Worm (Caenorhabditis elegans) whole organism, mixed stage, embryonic: ENCODE measurements around the gene jmjd-3.1.
"Not testable (repeated sequence)": the region's sequence is repeated elsewhere in the genome, so short reads cannot be mapped to it uniquely, and the experiment has no call there.

Experiments
- M03D4.4 ChIP-seq: sonication (generic microtip); optimal IDR thresholded peaks from 2 replicates; lab custom pipeline; 2017; ENCODE audit warnings: mild to moderate bottlenecking, missing genetic modification characterization, missing compliant biosample characterization
- bed-3 ChIP-seq: fragments of 200-800 bp; sonication (Bioruptor generic); optimal IDR thresholded peaks from 3 replicates; lab custom pipeline; 2018; ENCODE audit warnings: mild to moderate bottlenecking, missing genetic modification characterization, moderate library complexity, missing compliant biosample characterization
- blmp-1 ChIP-seq: fragments of 150-350 bp; optimal IDR thresholded peaks from 2 replicates; lab custom pipeline; 2014; ENCODE audit warnings: missing biosample characterization, missing genetic modification characterization
- ceh-39 ChIP-seq: fragments of 150-350 bp; optimal IDR thresholded peaks from 2 replicates; lab custom pipeline; 2014; ENCODE audit warnings: missing biosample characterization, missing genetic modification characterization
- ceh-43 ChIP-seq: fragments of 200-800 bp; sonication (Bioruptor generic); optimal IDR thresholded peaks from 2 replicates; lab custom pipeline; 2018; ENCODE audit warnings: mild to moderate bottlenecking, missing genetic modification characterization, moderate library complexity, missing compliant biosample characterization
- ceh-83 ChIP-seq: fragments of 200-800 bp; sonication (Bioruptor generic); optimal IDR thresholded peaks from 2 replicates; lab custom pipeline; 2018; ENCODE audit warnings: mild to moderate bottlenecking, missing genetic modification characterization, missing compliant biosample characterization
- cnd-1 ChIP-seq: fragments of 200-800 bp; sonication (Bioruptor generic); optimal IDR thresholded peaks from 2 replicates; lab custom pipeline; 2018; ENCODE audit warnings: mild to moderate bottlenecking, missing genetic modification characterization, missing compliant biosample characterization
- drap-1 ChIP-seq: fragments of 200-800 bp; sonication (Bioruptor generic); optimal IDR thresholded peaks from 3 replicates; lab custom pipeline; 2018; ENCODE audit warnings: mild to moderate bottlenecking, missing genetic modification characterization, missing compliant biosample characterization
- flh-1 ChIP-seq: fragments of 200-800 bp; sonication (Bioruptor generic); optimal IDR thresholded peaks from 2 replicates; lab custom pipeline; 2018; ENCODE audit warnings: mild to moderate bottlenecking, missing genetic modification characterization, moderate library complexity, missing compliant biosample characterization
- ham-2 ChIP-seq: fragments of 200-800 bp; sonication (Bioruptor generic); optimal IDR thresholded peaks from 2 replicates; lab custom pipeline; 2018; ENCODE audit warnings: mild to moderate bottlenecking, missing genetic modification characterization, missing compliant biosample characterization
- hlh-1 ChIP-seq: fragments of 150-350 bp; optimal IDR thresholded peaks from 2 replicates; lab custom pipeline; 2014; ENCODE audit warnings: missing biosample characterization, missing genetic modification reagents, missing genetic modification characterization
- lin-13 ChIP-seq: fragments of 150-350 bp; optimal IDR thresholded peaks from 2 replicates; lab custom pipeline; 2014; ENCODE audit warnings: missing biosample characterization, missing genetic modification characterization
- lin-32 ChIP-seq: fragments of 200-800 bp; sonication (Bioruptor generic); optimal IDR thresholded peaks from 2 replicates; lab custom pipeline; 2018; ENCODE audit warnings: mild to moderate bottlenecking, missing genetic modification characterization, missing compliant biosample characterization
- lsy-2 ChIP-seq: fragments of 150-350 bp; optimal IDR thresholded peaks from 2 replicates; lab custom pipeline; 2014; ENCODE audit warnings: missing biosample characterization, missing genetic modification characterization
- mab-5 ChIP-seq: fragments of 150-350 bp; optimal IDR thresholded peaks from 2 replicates; lab custom pipeline; 2014; ENCODE audit warnings: missing biosample characterization, missing genetic modification characterization
- mep-1 ChIP-seq: fragments of 150-350 bp; optimal IDR thresholded peaks from 2 replicates; lab custom pipeline; 2017; ENCODE audit warnings: missing biosample characterization, missing genetic modification reagents, missing genetic modification characterization, inconsistent platforms
- mls-2 ChIP-seq: sonication (generic microtip); optimal IDR thresholded peaks from 2 replicates; lab custom pipeline; 2016; ENCODE audit warnings: mild to moderate bottlenecking, missing genetic modification characterization, moderate library complexity, missing compliant biosample characterization
- nhr-2 ChIP-seq: fragments of 150-350 bp; optimal IDR thresholded peaks from 2 replicates; lab custom pipeline; 2014; ENCODE audit warnings: missing biosample characterization, missing genetic modification characterization
- nhr-237 ChIP-seq: fragments of 150-350 bp; optimal IDR thresholded peaks from 2 replicates; lab custom pipeline; 2014; ENCODE audit warnings: missing biosample characterization, missing genetic modification characterization
- nhr-76 ChIP-seq: sonication (generic microtip); optimal IDR thresholded peaks from 2 replicates; lab custom pipeline; 2017; ENCODE audit warnings: missing biosample characterization, missing genetic modification characterization
- pha-4 ChIP-seq: fragments of 150-350 bp; optimal IDR thresholded peaks from 2 replicates; lab custom pipeline; 2018; ENCODE audit warnings: missing biosample characterization, missing genetic modification reagents, missing genetic modification characterization
- sptf-1 ChIP-seq: sonication (generic microtip); optimal IDR thresholded peaks from 2 replicates; lab custom pipeline; 2017; ENCODE audit warnings: mild to moderate bottlenecking, missing genetic modification characterization, moderate library complexity, missing compliant biosample characterization
- unc-120 ChIP-seq: sonication (generic microtip); optimal IDR thresholded peaks from 2 replicates; lab custom pipeline; 2017; ENCODE audit warnings: missing genetic modification characterization, missing compliant biosample characterization; ENCODE audit not compliant: poor library complexity, severe bottlenecking
- unc-39 ChIP-seq: fragments of 150-350 bp; optimal IDR thresholded peaks from 2 replicates; lab custom pipeline; 2014; ENCODE audit warnings: missing biosample characterization, missing genetic modification characterization
- unc-62 ChIP-seq: fragments of 150-350 bp; optimal IDR thresholded peaks from 2 replicates; lab custom pipeline; 2014; ENCODE audit warnings: missing biosample characterization, missing genetic modification reagents, missing genetic modification characterization
- ztf-11 ChIP-seq: fragments of 150-350 bp; optimal IDR thresholded peaks from 2 replicates; lab custom pipeline; 2014; ENCODE audit warnings: missing biosample characterization, missing genetic modification characterization

Gene jmjd-3.1

DNA sequence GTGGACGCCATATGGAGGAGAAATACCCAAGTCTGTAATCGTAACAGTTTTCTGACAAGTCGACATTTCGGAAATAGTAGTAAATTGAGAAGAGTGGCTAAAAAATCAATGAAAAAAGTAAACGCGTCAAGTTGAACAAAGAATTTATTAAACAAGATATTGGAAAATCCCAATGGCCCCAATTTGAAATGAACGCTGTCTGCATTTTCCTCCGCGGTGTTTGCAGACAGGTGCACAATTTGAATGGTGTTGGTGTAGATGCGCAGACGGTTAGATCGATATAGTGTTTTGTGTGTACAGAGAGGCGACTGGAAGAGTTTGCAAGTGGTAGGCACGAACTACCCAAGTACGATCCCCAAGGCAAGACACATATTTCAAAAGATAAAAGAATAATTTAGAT lies 34.2 kb downstream of the jmjd-3.1 start, which contains the start of the genes H35N09.2 and H35N09.1:
H35N09.2 (minus strand) TSS at position 54 of the 400 bp plus-strand sequence.
H35N09.1 (plus strand) TSS at position 335 of the 400 bp plus-strand sequence.
- TF ChIP-seq ham-2 (GFP tag; lab: Kevin White, UChicago) (no peak), nhr-76 (tag; lab: Kevin White, UChicago) (no peak), lin-13 (tag; lab: Kevin White, UChicago) (peak; percentile 1), hlh-1 (tag; lab: Kevin White, UChicago) (peak; percentile 37), drap-1 (no peak), bed-3 (GFP tag; lab: Kevin White, UChicago) (no peak), ceh-39 (peak; percentile 81), mep-1 (tag; lab: Kevin White, UChicago) (peak; percentile 27), pha-4 (tag; lab: Kevin White, UChicago) (peak; percentile 63)

DNA sequence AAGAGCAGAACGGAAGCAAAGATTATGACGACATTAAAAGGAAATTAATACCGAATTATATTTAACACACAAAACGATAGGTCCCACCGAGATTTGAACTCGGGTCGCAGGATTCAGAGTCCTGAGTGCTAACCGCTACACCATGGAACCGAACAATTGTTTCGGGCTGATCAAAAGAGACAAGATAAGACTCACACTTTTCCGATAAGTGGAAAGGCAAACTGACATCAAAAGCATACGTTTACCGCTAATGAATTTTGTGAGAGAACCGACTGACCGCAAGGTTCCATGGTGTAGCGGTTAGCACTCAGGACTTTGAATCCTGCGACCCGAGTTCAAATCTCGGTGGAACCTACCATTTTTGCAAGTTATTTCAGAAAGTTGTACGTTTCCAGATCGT lies 37.9 kb downstream of the jmjd-3.1 start:
- TF ChIP-seq mls-2 (tag; lab: Kevin White, UChicago) (no peak), nhr-76 (tag; lab: Kevin White, UChicago) (no peak), lin-13 (tag; lab: Kevin White, UChicago) (no peak), nhr-2 (tag; lab: Kevin White, UChicago) (no peak), unc-120 (tag; lab: Kevin White, UChicago) (no peak)

- TF ChIP-seq unc-62 (GFP tag; lab: Kevin White, UChicago); nhr-237 (tag; lab: Kevin White, UChicago); blmp-1 (tag; lab: Kevin White, UChicago): not testable (repeated sequence)
- TF ChIP-seq, all 35 proteins: peak for 0; not testable (repeated sequence) for 35
Observed at ce11 chrX:8610606-8611005, 39.8 kb downstream of the jmjd-3.1 start, which contains the start of gene K01A12.4. Gene K01A12.4 (plus strand): TSS chrX:8610906.

DNA sequence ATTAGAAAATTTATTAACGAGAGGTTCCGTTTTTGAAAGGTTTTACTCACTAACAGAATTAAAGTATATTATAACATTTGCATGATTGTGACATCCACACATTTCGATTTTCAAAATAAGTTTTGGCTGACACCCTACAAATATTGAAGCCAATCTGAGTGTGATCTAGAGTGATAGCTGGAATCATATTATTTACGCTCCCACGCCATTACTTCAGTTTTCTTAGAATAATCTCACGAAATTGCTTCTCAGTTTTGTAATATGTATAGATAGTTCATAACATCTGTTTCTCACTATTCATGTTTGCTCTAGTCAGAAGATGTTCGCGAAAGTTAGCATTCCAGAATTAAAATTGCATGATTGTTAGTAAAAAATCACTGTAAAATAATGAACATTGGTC lies 41.4 kb downstream of the jmjd-3.1 start:
- TF ChIP-seq pha-4 (tag; lab: Kevin White, UChicago) (no peak), nhr-76 (tag; lab: Kevin White, UChicago) (no peak), mab-5 (no peak), mls-2 (tag; lab: Kevin White, UChicago) (no peak), unc-39 (tag; lab: Kevin White, UChicago) (no peak), blmp-1 (tag; lab: Kevin White, UChicago) (no peak), nhr-2 (tag; lab: Kevin White, UChicago) (no peak), flh-1 (GFP tag; lab: Kevin White, UChicago) (no peak), unc-62 (GFP tag; lab: Kevin White, UChicago) (no peak), M03D4.4 (no peak)

ce11 chrX:8613053-8613452 lies 42.2 kb downstream of the jmjd-3.1 start, which contains the start of gene K01A12.2:
Gene K01A12.2 (plus strand): TSS chrX:8613353.
- TF ChIP-seq flh-1 (GFP tag; lab: Kevin White, UChicago) = no peak
- TF ChIP-seq ztf-11 = no peak
- no peak for TF ChIP-seq pha-4 (tag; lab: Kevin White, UChicago)
- TF ChIP-seq ceh-83 = no peak
- no peak for TF ChIP-seq mep-1 (tag; lab: Kevin White, UChicago)
- TF ChIP-seq blmp-1 (tag; lab: Kevin White, UChicago) = no peak
- no peak for TF ChIP-seq ceh-43 (GFP tag; lab: Kevin White, UChicago)
- TF ChIP-seq lsy-2 (tag; lab: Kevin White, UChicago) = no peak
- TF ChIP-seq M03D4.4 = no peak
- no peak for TF ChIP-seq sptf-1 (tag; lab: Kevin White, UChicago)
- no peak for TF ChIP-seq nhr-237 (tag; lab: Kevin White, UChicago)
- TF ChIP-seq hlh-1 (tag; lab: Kevin White, UChicago) = no peak
- TF ChIP-seq mab-5 = no peak
- no peak for TF ChIP-seq unc-62 (GFP tag; lab: Kevin White, UChicago)
- no peak for TF ChIP-seq cnd-1 (tag; lab: Kevin White, UChicago)
- no peak for TF ChIP-seq bed-3 (GFP tag; lab: Kevin White, UChicago)

DNA sequence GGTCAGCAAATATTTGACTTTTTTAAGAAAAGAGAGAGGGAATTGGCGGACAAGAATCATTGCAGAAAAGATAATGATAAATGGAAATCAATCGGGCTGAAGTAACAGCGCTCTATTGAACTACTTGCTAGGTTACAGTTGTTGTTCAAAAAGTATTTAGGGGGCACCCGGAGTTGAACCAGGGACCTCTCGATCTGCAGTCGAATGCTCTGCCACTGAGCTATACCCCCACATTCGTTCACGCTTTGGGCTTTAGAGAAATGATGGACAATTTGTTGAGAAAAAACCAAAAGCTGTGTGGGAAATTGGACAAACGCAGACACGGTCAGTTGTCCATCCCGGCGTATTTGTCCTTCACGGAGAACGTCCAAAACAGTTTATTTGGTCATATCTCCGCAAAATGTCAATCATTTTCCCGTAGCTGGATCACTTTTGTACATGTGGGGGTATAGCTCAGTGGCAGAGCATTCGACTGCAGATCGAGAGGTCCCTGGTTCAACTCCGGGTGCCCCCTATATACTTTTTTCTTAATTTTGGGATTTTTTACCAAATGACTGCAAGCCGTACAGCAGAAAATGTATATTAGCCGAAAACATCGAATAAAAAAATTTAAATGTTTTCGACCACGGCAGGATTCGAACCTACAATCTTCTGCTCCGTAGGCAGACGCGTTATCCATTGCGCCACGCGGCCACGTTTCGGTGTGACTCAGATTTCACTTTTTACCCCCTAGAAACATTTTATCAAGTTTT lies 53.2 kb downstream of the jmjd-3.1 start:
- TF ChIP-seq drap-1 (peak; percentile 23), lin-32 (GFP tag; lab: Kevin White, UChicago) (no peak), ceh-43 (GFP tag; lab: Kevin White, UChicago) (peak; percentile 47), ceh-83 (peak; percentile 64), ham-2 (GFP tag; lab: Kevin White, UChicago) (peak; percentile 33), blmp-1 (tag; lab: Kevin White, UChicago) (no peak), M03D4.4 (peak; percentile 5), lin-13 (tag; lab: Kevin White, UChicago) (no peak)
